Worm (Caenorhabditis elegans): ENCODE data around the gene cln-3.3.

- no peak for TF ChIP-seq elt-1 (tag; optimal IDR thresholded peaks at IDR 0.05)
- no peak for TF ChIP-seq nhr-77 (tag; optimal IDR thresholded peaks at IDR 0.05)
- TF ChIP-seq Y55F3AM.14 (GFP tag; optimal IDR thresholded peaks at IDR 0.05) = no peak
- TF ChIP-seq aly-2 (tag; optimal IDR thresholded peaks at IDR 0.05) = no peak
- TF ChIP-seq zag-1 (tag; optimal IDR thresholded peaks at IDR 0.05) = no peak
- no peak for TF ChIP-seq mdl-1 (tag; optimal IDR thresholded peaks at IDR 0.05)
Observed at ce11 chrV:8665765-8666164, 17.1 kb upstream of the cln-3.3 start, which contains the start of gene ZC190.4.
